Fruit fly (Drosophila melanogaster): ENCODE data around the gene Sec71.

The Sec71 gene

dm6 chr2L:13835002-13835910, 41.9 kb downstream of the Sec71 start, which contains the start of the genes mRpS23 and CenG1A (continued):
- peak; percentile 79 for TF ChIP-seq hbn (GFP tag; IDR thresholded peaks at IDR 0.05; ENCODE audit: partially characterized antibody)
- TF ChIP-seq sisA (GFP tag; IDR thresholded peaks at IDR 0.05), result peak; percentile 100
- peak; percentile 86 for TF ChIP-seq CG14860 (GFP tag; IDR thresholded peaks at IDR 0.05; ENCODE audit: partially characterized antibody)
- peak; percentile 99 for TF ChIP-seq Gsc (GFP tag; IDR thresholded peaks at IDR 0.05)
- peak; percentile 99 for TF ChIP-seq YL-1 (GFP tag; optimal IDR thresholded peaks at IDR 0.05)
- TF ChIP-seq CG14050 (GFP tag; IDR thresholded peaks at IDR 0.05), result peak; percentile 100
- TF ChIP-seq CG9437 (GFP tag; optimal IDR thresholded peaks at IDR 0.05), result peak; percentile 96
- TF ChIP-seq CG1832 (GFP tag; optimal IDR thresholded peaks at IDR 0.05), result no peak
- TF ChIP-seq gsb-n (tag; optimal IDR thresholded peaks at IDR 0.05), result peak; percentile 100
- peak; percentile 100 for TF ChIP-seq Oaz (GFP tag; IDR thresholded peaks at IDR 0.05)
- TF ChIP-seq fru (optimal IDR thresholded peaks at IDR 0.05), result no peak
- peak; percentile 88 for TF ChIP-seq z (GFP tag; IDR thresholded peaks at IDR 0.05)
- peak; percentile 99 for TF ChIP-seq Elba2 (GFP tag; optimal IDR thresholded peaks at IDR 0.05)
- TF ChIP-seq HmgD (GFP tag; optimal IDR thresholded peaks at IDR 0.05), result peak; percentile 99
- TF ChIP-seq CG14710 (tag; optimal IDR thresholded peaks at IDR 0.05), result peak; percentile 98
- peak; percentile 63 for TF ChIP-seq Opbp (GFP tag; IDR thresholded peaks at IDR 0.05; ENCODE audit: partially characterized antibody)
- peak; percentile 100 for TF ChIP-seq esg (GFP tag; conservative IDR thresholded peaks at IDR 0.05)
- TF ChIP-seq CG10267 (tag; optimal IDR thresholded peaks at IDR 0.05), result peak; percentile 99
- TF ChIP-seq Stat92E (GFP tag; optimal IDR thresholded peaks at IDR 0.05), result peak in 1 of 3 experiments; percentile 99
- TF ChIP-seq Tbp (GFP tag; optimal IDR thresholded peaks at IDR 0.05), result no peak
- no peak for TF ChIP-seq pita (GFP tag; optimal IDR thresholded peaks at IDR 0.05)
- peak; percentile 99 for TF ChIP-seq CG15601 (tag; optimal IDR thresholded peaks at IDR 0.05)
- TF ChIP-seq NC2α (GFP tag; optimal IDR thresholded peaks at IDR 0.05), result peak; percentile 99
- TF ChIP-seq Max (GFP tag; optimal IDR thresholded peaks at IDR 0.05), result peak; percentile 100
- TF ChIP-seq slbo (GFP tag; IDR thresholded peaks at IDR 0.05), result peak; percentile 100
- no peak for TF ChIP-seq Lpt (GFP tag; optimal IDR thresholded peaks at IDR 0.05)
- peak; percentile 100 for TF ChIP-seq CG2712 (tag; optimal IDR thresholded peaks at IDR 0.05)
- TF ChIP-seq CG10959 (GFP tag; IDR thresholded peaks at IDR 0.05), result peak; percentile 100
- TF ChIP-seq CG10543 (GFP tag; optimal IDR thresholded peaks at IDR 0.05), result peak; percentile 99
- TF ChIP-seq insv (GFP tag; optimal IDR thresholded peaks at IDR 0.05), result peak; percentile 73 to 89
- peak; percentile 100 for TF ChIP-seq Atf6 (GFP tag; IDR thresholded peaks at IDR 0.05)
- TF ChIP-seq CG31365 (tag; optimal IDR thresholded peaks at IDR 0.05), result peak; percentile 97
- peak; percentile 99 for TF ChIP-seq CG7357 (GFP tag; IDR thresholded peaks at IDR 0.05)
- no peak; the same call in 2 of the 3 replicates for TF ChIP-seq zen2 (GFP tag; IDR thresholded peaks at IDR 0.05; ENCODE audit: partially characterized antibody)
- TF ChIP-seq CG15073 (GFP tag; optimal IDR thresholded peaks at IDR 0.05), result peak; percentile 94
- TF ChIP-seq CoRest (tag; optimal IDR thresholded peaks at IDR 0.05), result peak; percentile 100
- peak; percentile 100 for TF ChIP-seq CG5953 (GFP tag; IDR thresholded peaks at IDR 0.05)
- TF ChIP-seq CG13624 (GFP tag; optimal IDR thresholded peaks at IDR 0.05), result peak; percentile 100
- peak; percentile 99 for TF ChIP-seq ac (GFP tag; optimal IDR thresholded peaks at IDR 0.05)
- TF ChIP-seq peb (GFP tag; IDR thresholded peaks at IDR 0.05), result peak; percentile 100
- peak; percentile 100 for TF ChIP-seq CG32767 (GFP tag; IDR thresholded peaks at IDR 0.05)
- TF ChIP-seq Dfd (GFP tag; optimal IDR thresholded peaks at IDR 0.05), result no peak
- TF ChIP-seq nom (GFP tag; optimal IDR thresholded peaks at IDR 0.05), result peak; percentile 99
- TF ChIP-seq HHEX (GFP tag; optimal IDR thresholded peaks at IDR 0.05), result peak; percentile 100
- TF ChIP-seq CG15696 (tag; optimal IDR thresholded peaks at IDR 0.05), result peak; percentile 99
- TF ChIP-seq CG11695 (GFP tag; IDR thresholded peaks at IDR 0.05), result peak; percentile 100
- peak; percentile 99 for TF ChIP-seq Poxn (GFP tag; IDR thresholded peaks at IDR 0.05)
- peak; percentile 100 for TF ChIP-seq Bteb2 (GFP tag; optimal IDR thresholded peaks at IDR 0.05)
- TF ChIP-seq Nf-YC (tag; optimal IDR thresholded peaks at IDR 0.05), result peak; percentile 94

All from whole organism, embryonic.